Fruit fly (Drosophila melanogaster) whole organism, pupa: ENCODE data around the gene CG4768.
A peak's percentile ranks its signal among the peaks of the same experiment; 100 is the strongest.

Experiments used
- CG10348 ChIP-seq: fragments of 200-800 bp; sonication (Bioruptor generic); IDR thresholded peaks from 2 replicates; pipeline ENCODE4 v1.3.6; 2022; ENCODE audit warnings: missing biosample characterization, missing genetic modification characterization
- CG12605 ChIP-seq: fragments of 200-800 bp; sonication (Bioruptor generic); IDR thresholded peaks from 2 replicates; pipeline ENCODE4 v1.3.6; 2022; ENCODE audit warnings: missing biosample characterization, missing genetic modification characterization
- CG13204 ChIP-seq: fragments of 200-800 bp; sonication (Bioruptor generic); optimal IDR thresholded peaks from 2 replicates; lab custom pipeline; 2018; ENCODE audit warnings: missing biosample characterization, mild to moderate bottlenecking, missing genetic modification characterization, moderate library complexity
- CG14655 ChIP-seq: fragments of 200-800 bp; sonication (Bioruptor generic); optimal IDR thresholded peaks from 3 replicates; lab custom pipeline; 2017; ENCODE audit warnings: mild to moderate bottlenecking, missing biosample characterization, missing genetic modification reagents, missing genetic modification characterization
- CG15710 ChIP-seq: fragments of 200-800 bp; sonication (Bioruptor generic); optimal IDR thresholded peaks from 2 replicates; lab custom pipeline; 2018; ENCODE audit warnings: missing biosample characterization, mild to moderate bottlenecking, missing genetic modification characterization, moderate library complexity
- CG17806 ChIP-seq: fragments of 200-800 bp; sonication (Bioruptor generic); optimal IDR thresholded peaks from 2 replicates; lab custom pipeline; 2018; ENCODE audit warnings: missing biosample characterization, mild to moderate bottlenecking, missing genetic modification characterization, moderate library complexity
- CG32121 ChIP-seq: fragments of 200-800 bp; sonication (Bioruptor generic); IDR thresholded peaks from 2 replicates; pipeline ENCODE4 v1.3.6; 2022; ENCODE audit warnings: missing biosample characterization, missing genetic modification characterization
- CG34367 ChIP-seq: fragments of 200-800 bp; sonication (Bioruptor generic); optimal IDR thresholded peaks from 2 replicates; lab custom pipeline; 2018; ENCODE audit warnings: missing biosample characterization, mild to moderate bottlenecking, missing genetic modification characterization
- CG4496 ChIP-seq: fragments of 200-800 bp; sonication (Bioruptor generic); IDR thresholded peaks from 3 replicates; pipeline ENCODE4 v1.3.6; 2022; ENCODE audit warnings: missing biosample characterization, missing genetic modification characterization
- CG8159 ChIP-seq: fragments of 200-800 bp; sonication (Bioruptor generic); optimal IDR thresholded peaks from 3 replicates; lab custom pipeline; 2018; ENCODE audit warnings: missing biosample characterization, mild to moderate bottlenecking, missing genetic modification characterization, moderate library complexity
- CG8301 ChIP-seq: fragments of 200-800 bp; sonication (Bioruptor generic); optimal IDR thresholded peaks from 2 replicates; lab custom pipeline; 2018; ENCODE audit warnings: missing biosample characterization, mild to moderate bottlenecking, missing genetic modification characterization
- CG9948 ChIP-seq: fragments of 200-800 bp; sonication (Bioruptor generic); optimal IDR thresholded peaks from 2 replicates; lab custom pipeline; 2018; ENCODE audit warnings: missing biosample characterization, mild to moderate bottlenecking, missing genetic modification characterization, moderate library complexity
- D1 ChIP-seq: fragments of 200-800 bp; sonication (Bioruptor generic); optimal IDR thresholded peaks from 2 replicates; lab custom pipeline; 2018; ENCODE audit warnings: missing biosample characterization, mild to moderate bottlenecking, missing genetic modification characterization, moderate library complexity
- EcR ChIP-seq: fragments of 200-800 bp; sonication (Bioruptor generic); optimal IDR thresholded peaks from 3 replicates; lab custom pipeline; 2019; ENCODE audit warnings: missing biosample characterization, missing genetic modification characterization, mild to moderate bottlenecking, moderate library complexity, missing genetic modification reagents
- Ets98B ChIP-seq: fragments of 200-800 bp; sonication (Bioruptor generic); IDR thresholded peaks from 2 replicates; pipeline ENCODE4 v1.3.6; 2022; ENCODE audit warnings: missing biosample characterization, missing genetic modification characterization
- Pif1A ChIP-seq: fragments of 200-800 bp; sonication (Bioruptor generic); optimal IDR thresholded peaks from 3 replicates; lab custom pipeline; 2016; ENCODE audit warnings: missing biosample characterization, missing genetic modification characterization
- Pif1B ChIP-seq: fragments of 200-800 bp; sonication (Bioruptor generic); optimal IDR thresholded peaks from 3 replicates; lab custom pipeline; 2016; ENCODE audit warnings: missing biosample characterization, missing genetic modification characterization
- Snoo ChIP-seq: fragments of 200-800 bp; sonication (Bioruptor generic); optimal IDR thresholded peaks from 3 replicates; lab custom pipeline; 2017; ENCODE audit warnings: missing biosample characterization, mild to moderate bottlenecking, missing genetic modification characterization, inconsistent platforms
- fd96Ca ChIP-seq: fragments of 200-800 bp; sonication (Bioruptor generic); IDR thresholded peaks from 3 replicates; pipeline ENCODE4 v1.3.6; 2022; ENCODE audit warnings: missing biosample characterization, missing genetic modification characterization
- gl ChIP-seq: fragments of 200-800 bp; sonication (Bioruptor generic); optimal IDR thresholded peaks from 2 replicates; lab custom pipeline; 2018; ENCODE audit warnings: missing biosample characterization, mild to moderate bottlenecking, missing genetic modification characterization
- rn ChIP-seq: fragments of 200-800 bp; sonication (Bioruptor generic); IDR thresholded peaks from 2 replicates; pipeline ENCODE4 v1.3.6; 2022; ENCODE audit warnings: missing biosample characterization, missing genetic modification characterization

The CG4768 gene

dm6 chrX:16757645-16758044, 34.3 kb upstream of the CG4768 start:
- TF ChIP-seq Snoo (tag; lab: Kevin White, UChicago) (no peak), gl (tag; lab: Kevin White, UChicago) (no peak), CG13204 (GFP tag; lab: Kevin White, UChicago) (no peak), CG10348 (GFP tag; lab: Robert Waterston, UW) (no peak), CG15710 (no peak), CG12605 (GFP tag; lab: Robert Waterston, UW) (no peak), CG17806 (no peak), CG34367 (tag; lab: Kevin White, UChicago) (no peak), CG4496 (GFP tag; lab: Robert Waterston, UW) (no peak), CG14655 (no peak), CG9948 (tag; lab: Kevin White, UChicago) (no peak)

dm6 chrX:16760542-16760941, 31.4 kb upstream of the CG4768 start:
- no peak for TF ChIP-seq CG32121 (GFP tag; lab: Robert Waterston, UW)
- TF ChIP-seq CG8159 (tag; lab: Kevin White, UChicago), result peak; percentile 18

dm6 chrX:16761531-16761930, 30.4 kb upstream of the CG4768 start:
- TF ChIP-seq CG9948 (tag; lab: Kevin White, UChicago), result peak; percentile 65
- TF ChIP-seq EcR (GFP tag; lab: Kevin White, UChicago), result no peak
- peak; percentile 67 for TF ChIP-seq rn (GFP tag; lab: Robert Waterston, UW)
- TF ChIP-seq CG15710, result peak; percentile 45
- peak; percentile 54 for TF ChIP-seq CG14655
- peak; percentile 81 for TF ChIP-seq fd96Ca (GFP tag; lab: Robert Waterston, UW)
- peak; percentile 56 for TF ChIP-seq CG8159 (tag; lab: Kevin White, UChicago)
- no peak for TF ChIP-seq CG10348 (GFP tag; lab: Robert Waterston, UW)
- TF ChIP-seq CG32121 (GFP tag; lab: Robert Waterston, UW), result peak; percentile 48; the same call in 1 of the 2 replicates
- TF ChIP-seq Pif1B (GFP tag; lab: Kevin White, UChicago), result peak; percentile 55
- peak; percentile 30 for TF ChIP-seq CG34367 (tag; lab: Kevin White, UChicago)
- TF ChIP-seq Snoo (tag; lab: Kevin White, UChicago), result peak; percentile 61
- TF ChIP-seq D1, result no peak
- TF ChIP-seq gl (tag; lab: Kevin White, UChicago), result no peak
- peak; percentile 63 for TF ChIP-seq Pif1A
- no peak for TF ChIP-seq CG13204 (GFP tag; lab: Kevin White, UChicago)
- peak; percentile 51 for TF ChIP-seq Ets98B
- peak; percentile 82 for TF ChIP-seq CG4496 (GFP tag; lab: Robert Waterston, UW)
- no peak for TF ChIP-seq CG12605 (GFP tag; lab: Robert Waterston, UW)
- TF ChIP-seq CG8301 (tag; lab: Kevin White, UChicago), result peak; percentile 46
- peak; percentile 43 for TF ChIP-seq CG17806

- TF ChIP-seq CG14655 (peak; percentile 55), Ets98B (no peak), CG34367 (tag; lab: Kevin White, UChicago) (peak; percentile 16), CG8301 (tag; lab: Kevin White, UChicago) (peak; percentile 24), fd96Ca (GFP tag; lab: Robert Waterston, UW) (no peak), CG4496 (GFP tag; lab: Robert Waterston, UW) (0 out of 3 replicates have a peak, but pooled peaks have one; percentile 41), CG9948 (tag; lab: Kevin White, UChicago) (peak; percentile 28), CG8159 (tag; lab: Kevin White, UChicago) (peak; percentile 38), CG15710 (peak; percentile 30), Pif1B (GFP tag; lab: Kevin White, UChicago) (peak; percentile 52), Pif1A (peak; percentile 44), CG17806 (peak; percentile 42), CG32121 (GFP tag; lab: Robert Waterston, UW) (no peak), EcR (GFP tag; lab: Kevin White, UChicago) (no peak)
- TF ChIP-seq, all 21 proteins: peak for 10
Measured at dm6 chrX:16764955-16765354, 27.0 kb upstream of the CG4768 start.

- peak; percentile 44 for TF ChIP-seq CG15710
- peak; percentile 38 for TF ChIP-seq Pif1B (GFP tag; lab: Kevin White, UChicago)
- TF ChIP-seq Snoo (tag; lab: Kevin White, UChicago), result no peak
- TF ChIP-seq Ets98B, result peak; percentile 24; the same call in 1 of the 2 replicates
- peak; percentile 41 for TF ChIP-seq CG9948 (tag; lab: Kevin White, UChicago)
- peak; percentile 32 for TF ChIP-seq CG34367 (tag; lab: Kevin White, UChicago)
- peak; percentile 40 for TF ChIP-seq Pif1A
- peak; percentile 13 for TF ChIP-seq CG8301 (tag; lab: Kevin White, UChicago)
- no peak for TF ChIP-seq CG12605 (GFP tag; lab: Robert Waterston, UW)
- peak; percentile 38; the same call in 1 of the 3 replicates for TF ChIP-seq CG4496 (GFP tag; lab: Robert Waterston, UW)
- peak; percentile 47; the same call in 1 of the 3 replicates for TF ChIP-seq fd96Ca (GFP tag; lab: Robert Waterston, UW)
- no peak for TF ChIP-seq gl (tag; lab: Kevin White, UChicago)
- no peak for TF ChIP-seq CG10348 (GFP tag; lab: Robert Waterston, UW)
- TF ChIP-seq EcR (GFP tag; lab: Kevin White, UChicago), result no peak
- TF ChIP-seq D1, result no peak
- TF ChIP-seq CG17806, result peak; percentile 14
- peak; percentile 48 for TF ChIP-seq CG14655
- TF ChIP-seq CG8159 (tag; lab: Kevin White, UChicago), result peak; percentile 33
- no peak for TF ChIP-seq rn (GFP tag; lab: Robert Waterston, UW)
- TF ChIP-seq CG32121 (GFP tag; lab: Robert Waterston, UW), result no peak
- TF ChIP-seq CG13204 (GFP tag; lab: Kevin White, UChicago), result no peak
Measured at dm6 chrX:16765809-16766208, 26.1 kb upstream of the CG4768 start.
